Worm (Caenorhabditis elegans) whole organism, L4 larva: ENCODE measurements around the gene W03G11.4.

Experiments
- F44E2.7 ChIP-seq: fragments of 200-800 bp; sonication (Bioruptor generic); IDR thresholded peaks from 2 replicates; pipeline ENCODE4 v2.1.2; 2022; ENCODE audit warnings: missing genetic modification characterization, missing compliant biosample characterization
- ZK337.2 ChIP-seq: fragments of 200-800 bp; sonication (Bioruptor generic); IDR thresholded peaks from 2 replicates; pipeline ENCODE4 v1.3.6; 2022; ENCODE audit warnings: missing genetic modification reagents, missing genetic modification characterization, missing compliant biosample characterization
- aha-1 ChIP-seq: fragments of 150-350 bp; peaks from one replicate; lab custom pipeline; 2014; ENCODE audit warnings: missing biosample characterization, missing genetic modification characterization
- ceh-32 ChIP-seq: sonication (generic microtip); optimal IDR thresholded peaks from 2 replicates; lab custom pipeline; 2016; ENCODE audit warnings: mild to moderate bottlenecking, missing genetic modification characterization, missing compliant biosample characterization; ENCODE audit not compliant: poor library complexity
- ces-1 ChIP-seq: fragments of 150-350 bp; sonication (generic microtip); optimal IDR thresholded peaks from 4 replicates; lab custom pipeline; 2014; ENCODE audit warnings: missing biosample characterization, missing genetic modification reagents, missing genetic modification characterization
- cey-2 ChIP-seq: sonication (generic microtip); optimal IDR thresholded peaks from 3 replicates; lab custom pipeline; 2017; ENCODE audit warnings: missing genetic modification characterization, mild to moderate bottlenecking, missing compliant biosample characterization, antibody characterized with exemption, borderline replicate concordance; ENCODE audit not compliant: insufficient read depth
- ctbp-1 ChIP-seq: fragments of 200-800 bp; sonication (Bioruptor generic); IDR thresholded peaks from 2 replicates; pipeline ENCODE4 v1.3.6; 2022; ENCODE audit warnings: missing genetic modification reagents, missing genetic modification characterization, missing compliant biosample characterization
- daf-8 ChIP-seq: fragments of 200-800 bp; sonication (Bioruptor generic); IDR thresholded peaks from 2 replicates; pipeline ENCODE4 v1.3.6; 2022; ENCODE audit warnings: missing genetic modification characterization, missing compliant biosample characterization
- dmd-6 ChIP-seq: fragments of 200-800 bp; sonication (Bioruptor generic); IDR thresholded peaks from 2 replicates; pipeline ENCODE4 v1.3.6; 2022; ENCODE audit warnings: missing genetic modification reagents, missing genetic modification characterization, missing compliant biosample characterization
- dve-1 ChIP-seq: sonication (generic microtip); optimal IDR thresholded peaks from 2 replicates; lab custom pipeline; 2017; ENCODE audit warnings: antibody characterized with exemption, mild to moderate bottlenecking, missing genetic modification characterization, missing compliant biosample characterization; ENCODE audit not compliant: insufficient read depth
- fkh-10 ChIP-seq: fragments of 150-350 bp; optimal IDR thresholded peaks from 2 replicates; lab custom pipeline; 2014; ENCODE audit warnings: missing biosample characterization, missing genetic modification reagents, missing genetic modification characterization
- hlh-30 ChIP-seq: sonication (generic microtip); optimal IDR thresholded peaks from 2 replicates; lab custom pipeline; 2017; ENCODE audit warnings: antibody characterized with exemption, mild to moderate bottlenecking, missing genetic modification characterization, missing compliant biosample characterization; ENCODE audit not compliant: insufficient read depth
- lin-38 ChIP-seq: fragments of 200-800 bp; sonication (Bioruptor generic); IDR thresholded peaks from 2 replicates; pipeline ENCODE4 v1.3.6; 2022; ENCODE audit warnings: missing genetic modification reagents, missing genetic modification characterization, missing compliant biosample characterization
- mxl-2 ChIP-seq: fragments of 200-800 bp; sonication (Bioruptor generic); conservative IDR thresholded peaks from 2 replicates; pipeline ENCODE4 v1.3.6; 2022; ENCODE audit warnings: missing genetic modification reagents, missing genetic modification characterization, missing compliant biosample characterization
- mxl-3 ChIP-seq: fragments of 200-800 bp; sonication (Bioruptor generic); optimal IDR thresholded peaks from 2 replicates; lab custom pipeline; 2018; ENCODE audit warnings: mild to moderate bottlenecking, missing genetic modification characterization, missing compliant biosample characterization
- nhr-10 ChIP-seq: fragments of 150-350 bp; optimal IDR thresholded peaks from 2 replicates; lab custom pipeline; 2014; ENCODE audit warnings: missing biosample characterization, missing genetic modification characterization
- nhr-42 ChIP-seq: fragments of 200-800 bp; sonication (Bioruptor generic); IDR thresholded peaks from 2 replicates; pipeline ENCODE4 v1.3.6; 2022; ENCODE audit warnings: missing genetic modification characterization, missing compliant biosample characterization
- nhr-48 ChIP-seq: sonication (generic microtip); optimal IDR thresholded peaks from 2 replicates; lab custom pipeline; 2016; ENCODE audit warnings: mild to moderate bottlenecking, missing genetic modification characterization, missing compliant biosample characterization
- php-3 ChIP-seq: fragments of 200-800 bp; sonication (Bioruptor generic); IDR thresholded peaks from 2 replicates; pipeline ENCODE4 v1.3.6; 2022; ENCODE audit warnings: missing genetic modification reagents, missing genetic modification characterization, missing compliant biosample characterization
- pqm-1 ChIP-seq: sonication (generic microtip); optimal IDR thresholded peaks from 2 replicates; lab custom pipeline; 2017; ENCODE audit warnings: missing biosample characterization, missing genetic modification characterization
- rbr-2 ChIP-seq: sonication (generic microtip); optimal IDR thresholded peaks from 2 replicates; lab custom pipeline; 2016; ENCODE audit warnings: missing genotype, missing genetic modification characterization, missing compliant biosample characterization
- sdz-12 ChIP-seq: fragments of 200-800 bp; sonication (Bioruptor generic); optimal IDR thresholded peaks from 2 replicates; lab custom pipeline; 2018; ENCODE audit warnings: mild to moderate bottlenecking, missing genetic modification characterization, missing compliant biosample characterization
- set-16 ChIP-seq: fragments of 200-800 bp; sonication (Bioruptor generic); IDR thresholded peaks from 2 replicates; pipeline ENCODE4 v1.3.6; 2022; ENCODE audit warnings: missing genetic modification reagents, missing genetic modification characterization, missing compliant biosample characterization
- spr-3 ChIP-seq: fragments of 200-800 bp; sonication (Bioruptor generic); optimal IDR thresholded peaks from 2 replicates; lab custom pipeline; 2018; ENCODE audit warnings: mild to moderate bottlenecking, missing genetic modification characterization, missing compliant biosample characterization
- tag-97 ChIP-seq: fragments of 200-800 bp; sonication (Bioruptor generic); IDR thresholded peaks from 2 replicates; pipeline ENCODE4 v1.3.6; 2022; ENCODE audit warnings: missing genetic modification characterization, missing compliant biosample characterization
- unc-130 ChIP-seq: sonication (generic microtip); optimal IDR thresholded peaks from 2 replicates; lab custom pipeline; 2016; ENCODE audit warnings: missing genetic modification reagents, missing genetic modification characterization, missing compliant biosample characterization
- unc-62 ChIP-seq, 3 experiments: fragments of 150-350 bp in 1 of 3; sonication (generic microtip); optimal IDR thresholded peaks in 2 of 3; peaks in 1 of 3; 1 replicate in 1 of 3; 2 replicates in 2 of 3; lab custom pipeline; 2014 to 2017; ENCODE audit warnings: missing biosample characterization in 3 of 3, missing genetic modification characterization in 3 of 3, missing genetic modification reagents in 3 of 3, missing genotype in 1 of 3
- zfp-2 ChIP-seq: sonication (generic microtip); optimal IDR thresholded peaks from 2 replicates; lab custom pipeline; 2016; ENCODE audit warnings: mild to moderate bottlenecking, missing genetic modification characterization, missing compliant biosample characterization
- zip-2 ChIP-seq: fragments of 150-350 bp; optimal IDR thresholded peaks from 2 replicates; lab custom pipeline; 2014; ENCODE audit warnings: missing biosample characterization, missing genetic modification characterization
- ztf-7 ChIP-seq: fragments of 150-350 bp; optimal IDR thresholded peaks from 2 replicates; lab custom pipeline; 2014; ENCODE audit warnings: missing biosample characterization, missing genetic modification characterization

Gene W03G11.4

DNA sequence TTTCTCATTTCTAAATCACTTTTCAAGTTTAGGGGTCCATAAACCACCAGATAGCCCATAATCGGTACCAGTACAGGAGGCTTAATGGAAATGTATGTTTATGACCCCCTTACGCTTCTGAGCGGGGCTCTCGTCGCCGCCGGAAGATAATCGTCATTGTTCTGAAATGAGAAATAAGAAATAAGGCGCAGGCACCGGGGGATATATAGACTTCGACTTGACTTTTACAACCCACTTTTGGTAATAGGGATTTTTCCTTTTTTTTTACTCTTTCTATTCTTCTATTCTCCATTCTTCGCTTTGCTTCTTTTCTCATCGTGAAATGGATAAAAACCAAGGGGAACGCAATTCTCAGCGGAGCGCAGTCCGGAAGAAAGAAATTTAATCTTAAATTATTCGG lies 2.3 kb upstream of the W03G11.4 start:
- peak in 1 of 2 experiments; percentile 94 for TF ChIP-seq unc-62 (GFP tag; optimal IDR thresholded peaks at IDR 0.05 in 1 of 2; lab: Kevin White, UChicago)
- no peak for TF ChIP-seq unc-62 (tag; optimal IDR thresholded peaks at IDR 0.05; lab: Kevin White, UChicago)
- TF ChIP-seq aha-1 (tag; lab: Kevin White, UChicago), result no peak

DNA sequence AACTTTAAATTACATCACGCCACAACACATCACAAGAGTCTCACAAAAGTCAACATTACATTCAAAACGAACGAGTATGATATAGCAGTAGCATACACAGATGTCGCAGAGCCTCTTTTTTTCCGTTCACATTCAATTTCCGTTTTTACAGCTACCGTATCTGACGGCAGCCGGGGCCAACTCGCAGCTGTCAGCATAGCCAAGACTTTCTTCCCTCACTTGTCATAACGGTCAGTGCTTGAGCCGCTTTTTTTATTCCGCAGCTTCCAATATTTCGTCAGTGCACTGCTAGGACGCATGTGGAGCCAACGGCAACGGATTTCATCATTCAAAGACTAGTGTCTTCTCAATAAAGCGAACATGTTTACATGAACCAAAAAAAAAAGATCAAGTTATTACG lies 1.0 kb upstream of the W03G11.4 start:
- TF ChIP-seq cey-2 (tag; lab: Kevin White, UChicago) (no peak), tag-97 (no peak), unc-62 (GFP tag; optimal IDR thresholded peaks at IDR 0.05 in 1 of 2; lab: Kevin White, UChicago) (peak in 1 of 2 experiments; percentile 93), unc-62 (tag; optimal IDR thresholded peaks at IDR 0.05; lab: Kevin White, UChicago) (no peak), mxl-3 (GFP tag; lab: Kevin White, UChicago) (no peak)

DNA sequence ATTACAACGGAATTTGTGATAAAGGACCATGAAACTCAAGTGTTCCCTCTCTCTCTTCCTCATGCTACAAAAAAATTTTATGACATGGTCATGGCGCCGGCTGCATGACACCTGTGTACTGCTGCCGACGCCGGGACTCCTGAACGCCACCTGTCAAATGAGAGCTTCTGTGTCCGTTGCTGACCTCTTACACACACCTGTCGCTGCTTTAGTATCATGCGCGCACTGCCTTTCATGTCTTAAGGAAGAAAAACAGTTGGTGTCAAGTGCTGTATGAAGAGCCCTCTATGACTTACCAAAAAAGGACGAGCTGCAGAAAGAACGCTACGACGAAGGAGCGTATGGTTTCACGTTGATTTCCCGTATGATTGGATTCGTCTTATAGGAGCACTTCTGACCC lies 322 bp downstream of the W03G11.4 start:
- TF ChIP-seq aha-1 (tag; lab: Kevin White, UChicago) (peak; percentile 81), php-3 (no peak), ceh-32 (no peak)

DNA sequence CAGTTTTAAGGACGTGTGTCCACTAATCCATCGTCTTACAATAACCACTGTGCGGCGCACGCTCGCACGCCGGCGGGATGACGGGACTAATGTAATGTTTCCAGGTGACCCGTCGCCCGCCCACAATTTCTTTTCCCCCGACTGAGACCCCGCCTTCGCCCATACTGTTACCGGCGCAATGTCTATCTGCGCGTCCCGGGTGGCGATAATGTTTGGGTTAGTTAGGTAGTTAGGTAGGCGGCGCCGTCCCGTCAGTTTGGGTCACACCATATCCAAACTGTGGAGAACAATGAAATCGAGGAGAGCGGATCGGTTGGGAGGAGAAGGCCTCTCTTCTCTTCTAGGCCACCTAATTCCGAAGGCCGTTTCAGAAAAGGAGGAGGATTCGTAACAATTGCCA lies 6.6 kb downstream of the W03G11.4 start:
- TF ChIP-seq tag-97 (no peak), aha-1 (tag; lab: Kevin White, UChicago) (peak; percentile 43), ctbp-1 (GFP tag; lab: Robert Waterston, UW) (no peak), set-16 (0 out of 2 replicates have a peak, but pooled peaks have one; percentile 5), dve-1 (tag; lab: Kevin White, UChicago) (no peak)

ce11 chrX:12082813-12083212 lies 10.1 kb downstream of the W03G11.4 start:
- TF ChIP-seq nhr-48 (tag; lab: Kevin White, UChicago) (no peak), pqm-1 (tag; lab: Kevin White, UChicago) (no peak), F44E2.7 (GFP tag; lab: Robert Waterston, UW) (no peak), sdz-12 (no peak), spr-3 (no peak), ces-1 (GFP tag; lab: Kevin White, UChicago) (peak; percentile 76), fkh-10 (GFP tag; lab: Kevin White, UChicago) (peak; percentile 85), unc-130 (no peak), zip-2 (tag; lab: Kevin White, UChicago) (no peak), dmd-6 (GFP tag; lab: Robert Waterston, UW) (no peak), rbr-2 (peak; percentile 13), mxl-2 (GFP tag; lab: Robert Waterston, UW) (no peak)

DNA sequence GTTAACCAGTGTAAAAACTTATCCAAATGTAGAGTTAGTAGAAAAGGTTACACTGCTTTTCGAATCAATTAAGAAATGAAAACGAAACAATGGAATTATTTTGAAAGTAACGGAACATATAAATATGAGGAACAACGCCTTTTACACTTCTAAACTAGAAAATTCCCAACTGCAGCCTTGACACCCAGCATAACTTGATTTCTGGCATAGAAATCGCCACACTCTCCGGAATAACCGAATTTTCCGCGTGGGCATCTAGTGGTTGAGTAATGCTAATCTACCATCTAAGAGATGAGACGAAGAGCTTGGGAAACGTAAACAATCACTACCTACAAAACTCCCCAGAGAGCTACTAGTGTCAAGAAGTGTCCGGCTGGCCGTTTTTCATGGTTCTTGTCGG lies 11.7 kb downstream of the W03G11.4 start:
- TF ChIP-seq nhr-42 (GFP tag; lab: Robert Waterston, UW) (no peak), cey-2 (tag; lab: Kevin White, UChicago) (no peak), nhr-10 (tag; lab: Kevin White, UChicago) (no peak), zfp-2 (tag; lab: Kevin White, UChicago) (no peak), lin-38 (GFP tag; lab: Robert Waterston, UW) (no peak), ztf-7 (tag; lab: Kevin White, UChicago) (no peak), mxl-2 (GFP tag; lab: Robert Waterston, UW) (no peak), hlh-30 (tag; lab: Kevin White, UChicago) (no peak), daf-8 (GFP tag; lab: Robert Waterston, UW) (no peak), unc-130 (no peak), ZK337.2 (no peak)
